Fruit fly (Drosophila melanogaster): ENCODE results near the gene CG42536.

dm6 chr3L:10637819-10638218 lies 8.0 kb upstream of the CG42536 start, which contains the start of gene Cnep1r2:
- TF ChIP-seq gl (tag; optimal IDR thresholded peaks at IDR 0.05) (peak; percentile 65), CG4496 (GFP tag; IDR thresholded peaks at IDR 0.05) (peak; percentile 94), CG13204 (GFP tag; optimal IDR thresholded peaks at IDR 0.05) (no peak), D1 (tag; optimal IDR thresholded peaks at IDR 0.05) (peak; percentile 84), Pif1A (GFP tag; optimal IDR thresholded peaks at IDR 0.05) (no peak), Pif1B (GFP tag; optimal IDR thresholded peaks at IDR 0.05) (peak; percentile 86), CG15710 (tag; optimal IDR thresholded peaks at IDR 0.05) (peak; percentile 97), Snoo (tag; optimal IDR thresholded peaks at IDR 0.05) (peak; percentile 93), CG14655 (GFP tag; optimal IDR thresholded peaks at IDR 0.05) (peak; percentile 92), CG8301 (tag; optimal IDR thresholded peaks at IDR 0.05) (peak; percentile 87)

All from whole organism, pupa.